Worm (Caenorhabditis elegans): ENCODE measurements around the gene brc-1.

- no peak for TF ChIP-seq him-1 (tag; optimal IDR thresholded peaks at IDR 0.05)
- no peak for TF ChIP-seq W03F9.2 (tag; optimal IDR thresholded peaks at IDR 0.05)
- TF ChIP-seq dao-5 (tag; optimal IDR thresholded peaks at IDR 0.05) = no peak
Observed at ce11 chrIII:3819579-3819978, 43.2 kb downstream of the brc-1 start, which contains the start of gene dpy-27.

Data from whole organism, L4/young adult.